Worm (Caenorhabditis elegans) whole organism, L2 larva: Measurements from ENCODE around the gene dos-2.

Experiments used
- C34F6.9 ChIP-seq: fragments of 150-350 bp; optimal IDR thresholded peaks from 2 replicates; lab custom pipeline; 2014; ENCODE audit warnings: missing biosample characterization, missing genetic modification characterization
- F13H6.1 ChIP-seq: sonication (generic microtip); optimal IDR thresholded peaks from 2 replicates; lab custom pipeline; 2016; ENCODE audit warnings: missing genetic modification characterization, missing compliant biosample characterization
- R02D3.7 ChIP-seq: fragments of 150-350 bp; optimal IDR thresholded peaks from 2 replicates; lab custom pipeline; 2014; ENCODE audit warnings: missing biosample characterization, missing genetic modification characterization
- Y55F3AM.14 ChIP-seq: fragments of 200-800 bp; sonication (Bioruptor generic); optimal IDR thresholded peaks from 2 replicates; lab custom pipeline; 2018; ENCODE audit warnings: mild to moderate bottlenecking, missing genetic modification characterization, missing compliant biosample characterization
- alr-1 ChIP-seq: fragments of 150-350 bp; optimal IDR thresholded peaks from 2 replicates; lab custom pipeline; 2014; ENCODE audit warnings: missing biosample characterization, missing genetic modification characterization
- aly-2 ChIP-seq: fragments of 150-350 bp; optimal IDR thresholded peaks from 2 replicates; lab custom pipeline; 2014; ENCODE audit warnings: missing biosample characterization, missing genetic modification characterization
- ama-1 ChIP-seq: fragments of 150-350 bp; optimal IDR thresholded peaks from 2 replicates; lab custom pipeline; 2018; ENCODE audit warnings: inconsistent platforms
- blmp-1 ChIP-seq: sonication (generic microtip); optimal IDR thresholded peaks from 2 replicates; lab custom pipeline; 2017; ENCODE audit warnings: missing genetic modification characterization, mild to moderate bottlenecking, missing compliant biosample characterization, antibody characterized with exemption, moderate library complexity; ENCODE audit not compliant: insufficient read depth
- ceh-16 ChIP-seq: fragments of 150-350 bp; optimal IDR thresholded peaks from 2 replicates; lab custom pipeline; 2014; ENCODE audit warnings: missing biosample characterization, missing genetic modification characterization
- ceh-82 ChIP-seq: fragments of 150-350 bp; optimal IDR thresholded peaks from 2 replicates; lab custom pipeline; 2014; ENCODE audit warnings: missing biosample characterization, missing genetic modification characterization
- crh-2 ChIP-seq: sonication (generic microtip); optimal IDR thresholded peaks from 2 replicates; lab custom pipeline; 2017; ENCODE audit warnings: missing biosample characterization, missing genetic modification characterization
- dmd-4 ChIP-seq: sonication (generic microtip); optimal IDR thresholded peaks from 2 replicates; lab custom pipeline; 2017; ENCODE audit warnings: missing biosample characterization, missing genetic modification characterization
- elt-1 ChIP-seq: fragments of 150-350 bp; optimal IDR thresholded peaks from 2 replicates; lab custom pipeline; 2014; ENCODE audit warnings: missing biosample characterization, missing genetic modification characterization
- elt-3 ChIP-seq: sonication (generic microtip); optimal IDR thresholded peaks from 2 replicates; lab custom pipeline; 2017; ENCODE audit warnings: missing biosample characterization, missing genetic modification characterization
- gmeb-1 ChIP-seq: fragments of 150-350 bp; optimal IDR thresholded peaks from 2 replicates; lab custom pipeline; 2014; ENCODE audit warnings: missing biosample characterization, missing genetic modification characterization
- lin-11 ChIP-seq: fragments of 150-350 bp; sonication (generic microtip); optimal IDR thresholded peaks from 2 replicates; lab custom pipeline; 2014; ENCODE audit warnings: missing biosample characterization, missing genetic modification characterization, inconsistent platforms, mixed read lengths
- lin-13 ChIP-seq: fragments of 150-350 bp; optimal IDR thresholded peaks from 2 replicates; lab custom pipeline; 2014; ENCODE audit warnings: missing biosample characterization, missing genetic modification reagents, missing genetic modification characterization
- lsy-2 ChIP-seq, 2 experiments: fragments of 150-350 bp in 1 of 2; sonication (generic microtip) in 1 of 2; optimal IDR thresholded peaks; 2 replicates each; lab custom pipeline; 2014 to 2017; ENCODE audit warnings: missing biosample characterization in 2 of 2, missing genetic modification characterization in 2 of 2
- mab-5 ChIP-seq: fragments of 150-350 bp; optimal IDR thresholded peaks from 2 replicates; lab custom pipeline; 2014; ENCODE audit warnings: missing biosample characterization, missing genetic modification characterization
- nhr-10 ChIP-seq: sonication (generic microtip); optimal IDR thresholded peaks from 2 replicates; lab custom pipeline; 2017; ENCODE audit warnings: missing biosample characterization, missing genetic modification characterization
- nhr-11 ChIP-seq: fragments of 150-350 bp; optimal IDR thresholded peaks from 2 replicates; lab custom pipeline; 2014; ENCODE audit warnings: missing biosample characterization, missing genetic modification characterization
- nhr-12 ChIP-seq: fragments of 150-350 bp; optimal IDR thresholded peaks from 2 replicates; lab custom pipeline; 2014; ENCODE audit warnings: missing biosample characterization, missing genetic modification characterization
- nhr-129 ChIP-seq: fragments of 150-350 bp; optimal IDR thresholded peaks from 2 replicates; lab custom pipeline; 2014; ENCODE audit warnings: missing biosample characterization, missing genetic modification characterization
- nhr-23 ChIP-seq: fragments of 150-350 bp; optimal IDR thresholded peaks from 2 replicates; lab custom pipeline; 2014; ENCODE audit warnings: missing biosample characterization, missing genetic modification reagents, missing genetic modification characterization
- nhr-237 ChIP-seq: fragments of 150-350 bp; optimal IDR thresholded peaks from 2 replicates; lab custom pipeline; 2014; ENCODE audit warnings: missing biosample characterization, missing genetic modification characterization
- nhr-25 ChIP-seq: fragments of 150-350 bp; sonication (generic microtip); optimal IDR thresholded peaks from 3 replicates; lab custom pipeline; 2014; ENCODE audit warnings: missing biosample characterization, missing genetic modification characterization
- nhr-6 ChIP-seq: fragments of 150-350 bp; optimal IDR thresholded peaks from 2 replicates; lab custom pipeline; 2014; ENCODE audit warnings: missing biosample characterization, missing genetic modification characterization
- sem-4 ChIP-seq: fragments of 150-350 bp; optimal IDR thresholded peaks from 2 replicates; lab custom pipeline; 2014; ENCODE audit warnings: missing biosample characterization, missing genetic modification reagents, missing genetic modification characterization
- skn-1 ChIP-seq: sonication (generic microtip); optimal IDR thresholded peaks from 2 replicates; lab custom pipeline; 2017; ENCODE audit warnings: missing biosample characterization, missing genetic modification characterization
- sma-3 ChIP-seq: sonication (generic microtip); optimal IDR thresholded peaks from 2 replicates; lab custom pipeline; 2016; ENCODE audit warnings: missing genetic modification reagents, missing genetic modification characterization, missing compliant biosample characterization
- sma-9 ChIP-seq, 2 experiments: fragments of 150-350 bp in 1 of 2; sonication (generic microtip) in 1 of 2; optimal IDR thresholded peaks; 2 replicates each; lab custom pipeline; 2014 to 2016; ENCODE audit warnings: missing genetic modification characterization in 2 of 2, mild to moderate bottlenecking in 1 of 2, missing biosample characterization in 1 of 2, missing compliant biosample characterization in 1 of 2, missing genetic modification reagents in 1 of 2, moderate library complexity in 1 of 2
- unc-39 ChIP-seq: fragments of 150-350 bp; optimal IDR thresholded peaks from 2 replicates; lab custom pipeline; 2014; ENCODE audit warnings: missing biosample characterization, missing genetic modification characterization
- unc-62 ChIP-seq: fragments of 150-350 bp; optimal IDR thresholded peaks from 2 replicates; lab custom pipeline; 2014; ENCODE audit warnings: missing biosample characterization, missing genetic modification reagents, missing genetic modification characterization
- zag-1 ChIP-seq: fragments of 150-350 bp; optimal IDR thresholded peaks from 2 replicates; lab custom pipeline; 2014; ENCODE audit warnings: missing biosample characterization, missing genetic modification characterization
- ztf-11 ChIP-seq: sonication (generic microtip); optimal IDR thresholded peaks from 2 replicates; lab custom pipeline; 2017; ENCODE audit warnings: missing biosample characterization, missing genetic modification characterization
- ztf-4 ChIP-seq: fragments of 150-350 bp; optimal IDR thresholded peaks from 2 replicates; lab custom pipeline; 2014; ENCODE audit warnings: missing biosample characterization, missing genetic modification characterization

Gene dos-2

ce11 chrII:3961256-3961655, 14.8 kb upstream of the dos-2 start:
- TF ChIP-seq ztf-4, result no peak
- no peak for TF ChIP-seq nhr-10 (tag; lab: Kevin White, UChicago)
- TF ChIP-seq C34F6.9 (tag; lab: Kevin White, UChicago), result peak; percentile 32
- peak in 1 of 2 experiments; percentile 33 for TF ChIP-seq lsy-2 (tag; optimal IDR thresholded peaks at IDR 0.05; lab: Kevin White, UChicago)
- TF ChIP-seq Y55F3AM.14 (GFP tag; lab: Kevin White, UChicago), result peak; percentile 21

ce11 chrII:3964302-3964885, 11.6 kb upstream of the dos-2 start:
- TF ChIP-seq mab-5 (no peak), lin-13 (GFP tag; lab: Kevin White, UChicago) (no peak), blmp-1 (no peak), alr-1 (tag; lab: Kevin White, UChicago) (no peak), nhr-25 (no peak), nhr-237 (tag; lab: Kevin White, UChicago) (no peak), ztf-4 (no peak), ceh-16 (tag; lab: Kevin White, UChicago) (no peak), crh-2 (no peak), nhr-129 (tag; lab: Kevin White, UChicago) (no peak), C34F6.9 (tag; lab: Kevin White, UChicago) (no peak), ama-1 (lab: Kevin White, UChicago) (no peak), elt-3 (no peak), nhr-23 (tag; lab: Kevin White, UChicago) (no peak), nhr-6 (tag; lab: Kevin White, UChicago) (no peak), zag-1 (tag; lab: Kevin White, UChicago) (no peak), F13H6.1 (tag; lab: Kevin White, UChicago) (no peak), skn-1 (tag; lab: Kevin White, UChicago) (no peak), ztf-11 (tag; lab: Kevin White, UChicago) (no peak), lin-11 (no peak)

- TF ChIP-seq nhr-12 (tag; lab: Kevin White, UChicago) (no peak), blmp-1 (no peak), unc-39 (tag; lab: Kevin White, UChicago) (no peak), nhr-237 (tag; lab: Kevin White, UChicago) (no peak), crh-2 (no peak), gmeb-1 (no peak), lin-11 (no peak), ztf-11 (tag; lab: Kevin White, UChicago) (no peak), C34F6.9 (tag; lab: Kevin White, UChicago) (no peak), nhr-23 (tag; lab: Kevin White, UChicago) (no peak), lsy-2 (tag; optimal IDR thresholded peaks at IDR 0.05; lab: Kevin White, UChicago) (no peak), ceh-82 (tag; lab: Kevin White, UChicago) (no peak), sem-4 (tag; lab: Kevin White, UChicago) (no peak), zag-1 (tag; lab: Kevin White, UChicago) (no peak), elt-1 (no peak), sma-9 (GFP tag; optimal IDR thresholded peaks at IDR 0.05; lab: Kevin White, UChicago) (no peak), sma-9 (tag; optimal IDR thresholded peaks at IDR 0.05; lab: Kevin White, UChicago) (no peak), nhr-11 (no peak), lin-13 (GFP tag; lab: Kevin White, UChicago) (no peak), unc-62 (no peak)
Observed at ce11 chrII:3965665-3966416, 10.2 kb upstream of the dos-2 start.

- TF ChIP-seq nhr-10 (tag; lab: Kevin White, UChicago), result no peak
- TF ChIP-seq ztf-11 (tag; lab: Kevin White, UChicago), result no peak
- TF ChIP-seq sma-3 (GFP tag; lab: Kevin White, UChicago), result no peak
- TF ChIP-seq nhr-12 (tag; lab: Kevin White, UChicago), result no peak
- no peak for TF ChIP-seq F13H6.1 (tag; lab: Kevin White, UChicago)
- no peak for TF ChIP-seq dmd-4 (tag; lab: Kevin White, UChicago)
- no peak for TF ChIP-seq crh-2
- TF ChIP-seq aly-2 (tag; lab: Kevin White, UChicago), result no peak
- no peak for TF ChIP-seq nhr-23 (tag; lab: Kevin White, UChicago)
- TF ChIP-seq R02D3.7 (tag; lab: Kevin White, UChicago), result no peak
Observed at ce11 chrII:3967061-3967460, 9.0 kb upstream of the dos-2 start.
